Worm (Caenorhabditis elegans) whole organism, L4/young adult: ENCODE results near the gene T28C6.3.

ENCODE experiments used
- W03F9.2 ChIP-seq: fragments of 150-350 bp; optimal IDR thresholded peaks from 2 replicates; lab custom pipeline; 2014; ENCODE audit warnings: missing biosample characterization, missing genetic modification characterization
- dao-5 ChIP-seq: sonication (generic microtip); optimal IDR thresholded peaks from 2 replicates; lab custom pipeline; 2016; ENCODE audit warnings: missing genotype, missing genetic modification characterization, moderate library complexity, missing compliant biosample characterization
- him-1 ChIP-seq: sonication (generic microtip); optimal IDR thresholded peaks from 2 replicates; lab custom pipeline; 2016; ENCODE audit warnings: missing genotype, missing genetic modification reagents, missing genetic modification characterization, missing compliant biosample characterization

- TF ChIP-seq dao-5 (tag; lab: Kevin White, UChicago) = no peak
- TF ChIP-seq W03F9.2 (tag; lab: Kevin White, UChicago) = no peak
- no peak for TF ChIP-seq him-1 (tag; lab: Kevin White, UChicago)
These were observed 12.8 kb upstream of the T28C6.3 start for ce11 chrIV:8807327-8807726.
